Worm (Caenorhabditis elegans) whole organism, young adult: ENCODE measurements around the gene D2023.3.

Experiments
- B0019.2 ChIP-seq: fragments of 200-800 bp; sonication (Bioruptor generic); conservative IDR thresholded peaks from 2 replicates; pipeline ENCODE4 v1.3.6; 2022; ENCODE audit warnings: missing genetic modification reagents, missing genetic modification characterization, missing compliant biosample characterization
- C06A6.2 ChIP-seq: fragments of 200-800 bp; sonication (Bioruptor generic); conservative IDR thresholded peaks from 2 replicates; pipeline ENCODE4 v1.3.6; 2022; ENCODE audit warnings: missing genetic modification characterization, missing compliant biosample characterization
- attf-6 ChIP-seq: fragments of 200-800 bp; sonication (Bioruptor generic); IDR thresholded peaks from 2 replicates; pipeline ENCODE4 v1.3.6; 2022; ENCODE audit warnings: missing genetic modification reagents, missing genetic modification characterization, missing compliant biosample characterization
- ceh-27 ChIP-seq: fragments of 200-800 bp; sonication (Bioruptor generic); optimal IDR thresholded peaks from 2 replicates; lab custom pipeline; 2018; ENCODE audit warnings: mild to moderate bottlenecking, missing genetic modification characterization, moderate library complexity, missing compliant biosample characterization
- ekl-4 ChIP-seq: fragments of 200-800 bp; sonication (Bioruptor generic); IDR thresholded peaks from 2 replicates; pipeline ENCODE4 v1.3.6; 2022; ENCODE audit warnings: missing genetic modification reagents, missing genetic modification characterization, missing compliant biosample characterization
- ets-4 ChIP-seq: fragments of 200-800 bp; sonication (Bioruptor generic); optimal IDR thresholded peaks from 2 replicates; lab custom pipeline; 2018; ENCODE audit warnings: mild to moderate bottlenecking, missing genetic modification characterization, missing compliant biosample characterization
- hlh-12 ChIP-seq: sonication (generic microtip); optimal IDR thresholded peaks from 2 replicates; lab custom pipeline; 2016; ENCODE audit warnings: missing genetic modification characterization, missing compliant biosample characterization
- let-526 ChIP-seq: fragments of 200-800 bp; sonication (Bioruptor generic); IDR thresholded peaks from 2 replicates; pipeline ENCODE4 v1.3.6; 2022; ENCODE audit warnings: missing genetic modification reagents, missing genetic modification characterization, missing compliant biosample characterization
- nfyb-1 ChIP-seq: fragments of 200-800 bp; sonication (Bioruptor generic); IDR thresholded peaks from 2 replicates; pipeline ENCODE4 v1.3.6; 2022; ENCODE audit warnings: missing genetic modification reagents, missing genetic modification characterization, missing compliant biosample characterization
- nhr-90 ChIP-seq: sonication (generic microtip); optimal IDR thresholded peaks from 2 replicates; lab custom pipeline; 2016; ENCODE audit warnings: missing genotype, mild to moderate bottlenecking, missing genetic modification characterization, missing compliant biosample characterization
- pha-4 ChIP-seq: fragments of 150-350 bp; sonication (generic microtip); optimal IDR thresholded peaks from 2 replicates; lab custom pipeline; 2014; ENCODE audit warnings: missing biosample characterization, missing genetic modification reagents, missing genetic modification characterization
- somi-1 ChIP-seq: fragments of 200-800 bp; sonication (Bioruptor generic); optimal IDR thresholded peaks from 2 replicates; lab custom pipeline; 2018; ENCODE audit warnings: mild to moderate bottlenecking, missing genetic modification characterization, missing compliant biosample characterization
- unc-62 ChIP-seq: fragments of 150-350 bp; optimal IDR thresholded peaks from 2 replicates; lab custom pipeline; 2014; ENCODE audit warnings: missing biosample characterization, missing genetic modification reagents, missing genetic modification characterization
- zim-3 ChIP-seq: sonication (generic microtip); optimal IDR thresholded peaks from 2 replicates; lab custom pipeline; 2017; ENCODE audit warnings: mild to moderate bottlenecking, missing genetic modification characterization, moderate library complexity, missing compliant biosample characterization

- no peak for TF ChIP-seq unc-62 (GFP tag; lab: Kevin White, UChicago)
- no peak for TF ChIP-seq nfyb-1 (GFP tag; lab: Robert Waterston, UW)
- TF ChIP-seq ets-4 (GFP tag; lab: Kevin White, UChicago) = no peak
- no peak for TF ChIP-seq C06A6.2 (GFP tag; lab: Robert Waterston, UW)
- no peak for TF ChIP-seq nhr-90 (tag; lab: Kevin White, UChicago)
- TF ChIP-seq zim-3 (tag; lab: Kevin White, UChicago) = no peak
- no peak for TF ChIP-seq somi-1 (GFP tag; lab: Kevin White, UChicago)
- no peak for TF ChIP-seq ekl-4
- no peak for TF ChIP-seq pha-4 (tag; lab: Kevin White, UChicago)
- no peak for TF ChIP-seq hlh-12
- no peak for TF ChIP-seq ceh-27 (GFP tag; lab: Kevin White, UChicago)
- TF ChIP-seq attf-6 = no peak
- TF ChIP-seq let-526 = no peak
- no peak for TF ChIP-seq B0019.2
Observed at ce11 chrV:11767028-11767427, 44.8 kb downstream of the D2023.3 start, which contains the start of gene sel-11.
